Worm (Caenorhabditis elegans) whole organism, L2 larva: Measurements from ENCODE around the gene rsp-2.
A peak's percentile ranks its signal among the peaks of the same experiment; 100 is the strongest.

Source experiments
- C34F6.9 ChIP-seq: fragments of 150-350 bp; optimal IDR thresholded peaks from 2 replicates; lab custom pipeline; 2014; ENCODE audit warnings: missing biosample characterization, missing genetic modification characterization
- F13H6.1 ChIP-seq: sonication (generic microtip); optimal IDR thresholded peaks from 2 replicates; lab custom pipeline; 2016; ENCODE audit warnings: missing genetic modification characterization, missing compliant biosample characterization
- R02D3.7 ChIP-seq: fragments of 150-350 bp; optimal IDR thresholded peaks from 2 replicates; lab custom pipeline; 2014; ENCODE audit warnings: missing biosample characterization, missing genetic modification characterization
- ZK546.5 ChIP-seq: sonication (generic microtip); optimal IDR thresholded peaks from 2 replicates; lab custom pipeline; 2017; ENCODE audit warnings: missing biosample characterization, missing genetic modification characterization
- alr-1 ChIP-seq: fragments of 150-350 bp; optimal IDR thresholded peaks from 2 replicates; lab custom pipeline; 2014; ENCODE audit warnings: missing biosample characterization, missing genetic modification characterization
- aly-2 ChIP-seq: fragments of 150-350 bp; optimal IDR thresholded peaks from 2 replicates; lab custom pipeline; 2014; ENCODE audit warnings: missing biosample characterization, missing genetic modification characterization
- blmp-1 ChIP-seq: sonication (generic microtip); optimal IDR thresholded peaks from 2 replicates; lab custom pipeline; 2017; ENCODE audit warnings: missing genetic modification characterization, mild to moderate bottlenecking, missing compliant biosample characterization, antibody characterized with exemption, moderate library complexity; ENCODE audit not compliant: insufficient read depth
- ceh-16 ChIP-seq: fragments of 150-350 bp; optimal IDR thresholded peaks from 2 replicates; lab custom pipeline; 2014; ENCODE audit warnings: missing biosample characterization, missing genetic modification characterization
- ceh-82 ChIP-seq: fragments of 150-350 bp; optimal IDR thresholded peaks from 2 replicates; lab custom pipeline; 2014; ENCODE audit warnings: missing biosample characterization, missing genetic modification characterization
- egl-27 ChIP-seq: sonication (generic microtip); optimal IDR thresholded peaks from 3 replicates; lab custom pipeline; 2017; ENCODE audit warnings: missing biosample characterization, missing genetic modification reagents, missing genetic modification characterization
- elt-1 ChIP-seq: fragments of 150-350 bp; optimal IDR thresholded peaks from 2 replicates; lab custom pipeline; 2014; ENCODE audit warnings: missing biosample characterization, missing genetic modification characterization
- elt-3 ChIP-seq: sonication (generic microtip); optimal IDR thresholded peaks from 2 replicates; lab custom pipeline; 2017; ENCODE audit warnings: missing biosample characterization, missing genetic modification characterization
- fos-1 ChIP-seq: fragments of 150-350 bp; optimal IDR thresholded peaks from 2 replicates; lab custom pipeline; 2014; ENCODE audit warnings: missing biosample characterization, missing genetic modification characterization
- lin-13 ChIP-seq: fragments of 150-350 bp; optimal IDR thresholded peaks from 2 replicates; lab custom pipeline; 2014; ENCODE audit warnings: missing biosample characterization, missing genetic modification reagents, missing genetic modification characterization
- lin-39 ChIP-seq: fragments of 150-350 bp; optimal IDR thresholded peaks from 2 replicates; lab custom pipeline; 2014; ENCODE audit warnings: missing biosample characterization, missing genetic modification reagents, missing genetic modification characterization
- lsy-2 ChIP-seq, 2 experiments: fragments of 150-350 bp in 1 of 2; sonication (generic microtip) in 1 of 2; optimal IDR thresholded peaks; 2 replicates each; lab custom pipeline; 2014 to 2017; ENCODE audit warnings: missing biosample characterization in 2 of 2, missing genetic modification characterization in 2 of 2
- mbf-1 ChIP-seq: sonication (generic microtip); optimal IDR thresholded peaks from 2 replicates; lab custom pipeline; 2017; ENCODE audit warnings: missing biosample characterization, missing genetic modification characterization
- mdl-1 ChIP-seq, 2 experiments: fragments of 150-350 bp in 1 of 2; sonication (generic microtip) in 1 of 2; optimal IDR thresholded peaks; 2 replicates each; lab custom pipeline; 2017; ENCODE audit warnings: missing biosample characterization in 2 of 2, missing genetic modification characterization in 2 of 2
- nhr-10 ChIP-seq: sonication (generic microtip); optimal IDR thresholded peaks from 2 replicates; lab custom pipeline; 2017; ENCODE audit warnings: missing biosample characterization, missing genetic modification characterization
- nhr-12 ChIP-seq: fragments of 150-350 bp; optimal IDR thresholded peaks from 2 replicates; lab custom pipeline; 2014; ENCODE audit warnings: missing biosample characterization, missing genetic modification characterization
- nhr-129 ChIP-seq: fragments of 150-350 bp; optimal IDR thresholded peaks from 2 replicates; lab custom pipeline; 2014; ENCODE audit warnings: missing biosample characterization, missing genetic modification characterization
- nhr-23 ChIP-seq: fragments of 150-350 bp; optimal IDR thresholded peaks from 2 replicates; lab custom pipeline; 2014; ENCODE audit warnings: missing biosample characterization, missing genetic modification reagents, missing genetic modification characterization
- nhr-25 ChIP-seq: fragments of 150-350 bp; sonication (generic microtip); optimal IDR thresholded peaks from 3 replicates; lab custom pipeline; 2014; ENCODE audit warnings: missing biosample characterization, missing genetic modification characterization
- nhr-6 ChIP-seq: fragments of 150-350 bp; optimal IDR thresholded peaks from 2 replicates; lab custom pipeline; 2014; ENCODE audit warnings: missing biosample characterization, missing genetic modification characterization
- peb-1 ChIP-seq: fragments of 150-350 bp; optimal IDR thresholded peaks from 2 replicates; lab custom pipeline; 2014; ENCODE audit warnings: missing biosample characterization, missing genetic modification characterization
- sem-4 ChIP-seq: fragments of 150-350 bp; optimal IDR thresholded peaks from 2 replicates; lab custom pipeline; 2014; ENCODE audit warnings: missing biosample characterization, missing genetic modification reagents, missing genetic modification characterization
- skn-1 ChIP-seq: sonication (generic microtip); optimal IDR thresholded peaks from 2 replicates; lab custom pipeline; 2017; ENCODE audit warnings: missing biosample characterization, missing genetic modification characterization
- sma-3 ChIP-seq: sonication (generic microtip); optimal IDR thresholded peaks from 2 replicates; lab custom pipeline; 2016; ENCODE audit warnings: missing genetic modification reagents, missing genetic modification characterization, missing compliant biosample characterization
- sma-9 ChIP-seq, 2 experiments: fragments of 150-350 bp in 1 of 2; sonication (generic microtip) in 1 of 2; optimal IDR thresholded peaks; 2 replicates each; lab custom pipeline; 2014 to 2016; ENCODE audit warnings: missing genetic modification characterization in 2 of 2, mild to moderate bottlenecking in 1 of 2, missing biosample characterization in 1 of 2, missing compliant biosample characterization in 1 of 2, missing genetic modification reagents in 1 of 2, moderate library complexity in 1 of 2
- unc-39 ChIP-seq: fragments of 150-350 bp; optimal IDR thresholded peaks from 2 replicates; lab custom pipeline; 2014; ENCODE audit warnings: missing biosample characterization, missing genetic modification characterization
- unc-55 ChIP-seq: fragments of 150-350 bp; sonication (generic microtip); optimal IDR thresholded peaks from 3 replicates; lab custom pipeline; 2014; ENCODE audit warnings: missing biosample characterization, missing genetic modification reagents, missing genetic modification characterization
- ztf-1 ChIP-seq: fragments of 200-800 bp; sonication (Bioruptor generic); conservative IDR thresholded peaks from 2 replicates; pipeline ENCODE4 v1.3.6; 2022; ENCODE audit warnings: missing genetic modification characterization, missing compliant biosample characterization
- ztf-11 ChIP-seq: sonication (generic microtip); optimal IDR thresholded peaks from 2 replicates; lab custom pipeline; 2017; ENCODE audit warnings: missing biosample characterization, missing genetic modification characterization

Gene rsp-2

DNA sequence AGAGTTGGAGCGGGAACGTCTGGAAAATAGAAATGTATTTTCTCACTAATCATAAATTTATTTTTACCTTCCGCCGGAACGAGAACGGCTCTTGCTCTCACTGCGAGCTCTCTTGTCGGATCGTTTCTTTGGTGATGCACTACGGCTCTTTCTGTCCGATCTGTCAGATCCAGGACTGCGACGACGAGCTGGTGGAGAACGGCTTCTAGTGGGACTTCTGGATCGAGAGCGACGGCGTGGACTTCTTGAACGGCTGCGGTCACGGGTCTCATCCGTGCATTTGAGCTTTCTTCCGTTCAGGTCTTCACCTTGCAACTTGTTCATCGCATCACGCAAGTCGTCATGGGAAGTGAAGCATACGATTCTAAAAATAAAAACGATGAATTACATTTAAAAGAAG lies 1.0 kb downstream of the rsp-2 start:
- TF ChIP-seq ceh-16 (tag; lab: Kevin White, UChicago) (no peak), nhr-25 (tag; lab: Kevin White, UChicago) (no peak), skn-1 (tag; lab: Kevin White, UChicago) (no peak), nhr-10 (no peak), mdl-1 (tag; optimal IDR thresholded peaks at IDR 0.05; lab: Kevin White, UChicago) (no peak), ztf-1 (no peak), unc-39 (tag; lab: Kevin White, UChicago) (no peak), nhr-12 (tag; lab: Kevin White, UChicago) (no peak), sma-9 (GFP tag; optimal IDR thresholded peaks at IDR 0.05; lab: Kevin White, UChicago) (no peak), sma-9 (tag; optimal IDR thresholded peaks at IDR 0.05; lab: Kevin White, UChicago) (no peak), R02D3.7 (tag; lab: Kevin White, UChicago) (no peak), ztf-11 (tag; lab: Kevin White, UChicago) (no peak), elt-3 (no peak), elt-1 (tag; lab: Kevin White, UChicago) (no peak), nhr-129 (tag; lab: Kevin White, UChicago) (no peak), unc-55 (GFP tag; lab: Kevin White, UChicago) (no peak), F13H6.1 (tag; lab: Kevin White, UChicago) (no peak)

DNA sequence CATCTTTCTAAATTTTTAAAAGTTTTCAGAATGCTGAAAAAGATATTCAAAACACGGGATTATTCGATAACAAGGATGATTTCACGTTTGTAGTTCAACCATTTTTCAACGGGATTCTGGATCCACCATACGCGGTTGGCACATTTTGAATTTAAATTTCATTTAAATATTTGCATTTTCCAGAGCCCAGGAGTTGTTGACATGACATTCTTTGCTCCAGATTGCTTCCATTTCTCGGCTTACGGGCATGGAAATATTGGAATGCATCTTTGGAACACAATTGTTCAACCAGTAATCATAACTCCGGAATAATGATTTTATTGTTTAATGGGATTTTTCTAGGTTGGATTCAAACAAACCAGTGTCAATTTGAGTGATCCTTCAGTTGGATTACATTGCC lies 1.9 kb downstream of the rsp-2 start:
- no peak for TF ChIP-seq ceh-16 (tag; lab: Kevin White, UChicago)
- no peak for TF ChIP-seq ZK546.5 (tag; lab: Kevin White, UChicago)
- no peak for TF ChIP-seq blmp-1 (tag; lab: Kevin White, UChicago)
- no peak for TF ChIP-seq mdl-1 (tag; optimal IDR thresholded peaks at IDR 0.05; lab: Kevin White, UChicago)

DNA sequence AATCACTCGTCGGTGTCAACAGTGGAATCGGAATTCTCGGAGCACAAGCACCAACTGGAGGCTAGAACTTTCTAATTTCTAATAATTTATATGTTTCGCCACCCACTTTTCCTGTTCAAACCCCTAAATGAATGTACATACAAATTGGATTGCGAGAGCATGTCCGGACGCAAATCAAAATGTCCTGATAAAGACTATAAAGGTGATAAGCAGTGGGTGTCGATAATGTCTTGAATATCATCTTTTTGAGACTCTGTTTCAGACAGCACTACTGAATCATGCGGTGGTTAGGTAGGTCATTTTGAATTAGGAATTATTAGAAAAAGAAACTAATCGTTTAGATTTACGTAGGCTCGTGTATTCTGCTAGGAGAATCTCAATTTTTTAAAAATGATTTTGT lies 4.0 kb downstream of the rsp-2 start, which contains the start of gene W02B12.1:
W02B12.1 (plus strand) TSS at position 269 of the 400 bp plus-strand sequence.
- TF ChIP-seq C34F6.9 (no peak), skn-1 (tag; lab: Kevin White, UChicago) (peak; percentile 50), ceh-16 (tag; lab: Kevin White, UChicago) (no peak), mbf-1 (tag; lab: Kevin White, UChicago) (no peak), fos-1 (tag; lab: Kevin White, UChicago) (peak; percentile 79), sem-4 (no peak), aly-2 (tag; lab: Kevin White, UChicago) (no peak)
- TF ChIP-seq, all 48 proteins: peak for 2

DNA sequence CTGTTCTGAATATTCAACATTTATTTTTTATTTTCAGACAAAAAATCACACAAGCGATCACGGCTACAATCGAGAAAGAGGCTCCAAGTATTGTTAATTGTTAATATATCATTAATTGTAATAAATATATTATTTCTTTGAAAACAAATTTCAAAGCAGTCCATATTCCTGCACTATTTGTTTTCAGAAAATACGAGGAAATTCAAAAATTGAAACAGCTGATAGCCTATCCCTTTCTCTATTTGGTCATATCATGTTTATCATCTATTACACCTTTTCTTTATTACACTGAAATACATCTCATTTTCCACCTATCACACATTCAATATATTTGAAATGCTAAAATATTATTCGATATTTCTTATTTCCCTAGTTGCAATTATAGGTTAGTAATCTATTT lies 7.8 kb downstream of the rsp-2 start, which contains the start of gene W02B12.13:
W02B12.13 (plus strand) TSS at position 301 of the 400 bp plus-strand sequence.
- no peak for TF ChIP-seq sma-3
- TF ChIP-seq nhr-25 (tag; lab: Kevin White, UChicago) = no peak
- TF ChIP-seq aly-2 (tag; lab: Kevin White, UChicago) = no peak
- TF ChIP-seq lin-13 (GFP tag; lab: Kevin White, UChicago) = no peak
- TF ChIP-seq C34F6.9 = no peak
- TF ChIP-seq blmp-1 (tag; lab: Kevin White, UChicago) = no peak
- no peak for TF ChIP-seq fos-1 (tag; lab: Kevin White, UChicago)
- TF ChIP-seq nhr-12 (tag; lab: Kevin White, UChicago) = no peak
- TF ChIP-seq sma-9 (GFP tag; optimal IDR thresholded peaks at IDR 0.05; lab: Kevin White, UChicago) = no peak
- no peak for TF ChIP-seq sma-9 (tag; optimal IDR thresholded peaks at IDR 0.05; lab: Kevin White, UChicago)
- no peak for TF ChIP-seq sem-4
- no peak for TF ChIP-seq peb-1
- TF ChIP-seq ztf-11 (tag; lab: Kevin White, UChicago) = no peak
- no peak for TF ChIP-seq ceh-82 (tag; lab: Kevin White, UChicago)
- no peak for TF ChIP-seq ZK546.5 (tag; lab: Kevin White, UChicago)
- TF ChIP-seq, all 48 proteins: peak for 0

DNA sequence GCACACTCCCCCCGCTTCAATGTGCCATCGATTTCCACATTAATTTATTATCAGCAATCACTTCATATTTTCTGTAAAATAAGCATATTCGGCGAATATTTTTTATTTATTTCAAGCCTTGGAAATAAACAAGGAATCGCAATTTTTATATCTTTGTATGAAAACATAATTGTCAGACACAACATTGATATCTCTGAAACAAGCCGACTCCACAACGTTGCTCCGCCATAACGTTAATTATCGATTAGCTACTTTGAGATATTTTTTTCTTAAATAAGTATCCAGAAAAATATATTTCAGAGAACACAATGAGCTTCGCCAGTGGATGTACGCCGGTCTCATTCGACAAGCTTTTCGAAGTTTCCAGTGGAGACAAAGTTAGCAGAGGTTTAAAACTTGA lies 8.9 kb downstream of the rsp-2 start, which contains the start of gene adbp-1:
adbp-1 (plus strand) TSS at position 301 of the 400 bp plus-strand sequence.
- TF ChIP-seq alr-1 (tag; lab: Kevin White, UChicago) (no peak), C34F6.9 (no peak)

DNA sequence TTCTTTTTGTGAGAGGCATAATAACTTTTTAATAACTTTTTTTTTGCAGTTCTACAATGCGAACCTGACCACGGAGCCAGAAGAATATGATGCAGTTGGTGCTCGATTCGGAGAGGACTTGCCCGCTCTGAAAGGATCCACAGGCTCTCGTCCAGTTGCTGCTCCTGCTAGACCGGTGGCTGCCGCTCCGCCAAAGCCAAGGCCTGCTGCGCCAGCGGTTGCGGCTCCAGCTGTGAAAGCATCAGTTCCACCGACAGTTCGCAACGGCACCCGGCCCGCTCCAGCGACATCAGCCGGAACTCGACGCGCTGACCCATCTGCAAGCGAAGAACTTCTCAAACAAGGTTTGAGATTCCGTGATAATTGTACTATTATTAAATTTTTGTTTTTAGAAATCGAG lies 9.6 kb downstream of the rsp-2 start:
- no peak for TF ChIP-seq nhr-23 (tag; lab: Kevin White, UChicago)
- no peak for TF ChIP-seq nhr-129 (tag; lab: Kevin White, UChicago)
- TF ChIP-seq ceh-16 (tag; lab: Kevin White, UChicago) = no peak
- TF ChIP-seq egl-27 (tag; lab: Kevin White, UChicago) = no peak
- TF ChIP-seq lsy-2 (tag; optimal IDR thresholded peaks at IDR 0.05; lab: Kevin White, UChicago) = no peak
- TF ChIP-seq nhr-25 (tag; lab: Kevin White, UChicago) = no peak
- no peak for TF ChIP-seq blmp-1 (tag; lab: Kevin White, UChicago)
- no peak for TF ChIP-seq sma-3
- no peak for TF ChIP-seq ztf-1
- no peak for TF ChIP-seq skn-1 (tag; lab: Kevin White, UChicago)
- no peak for TF ChIP-seq nhr-10
- TF ChIP-seq peb-1 = no peak
- TF ChIP-seq F13H6.1 (tag; lab: Kevin White, UChicago) = no peak
- no peak for TF ChIP-seq elt-1 (tag; lab: Kevin White, UChicago)
- TF ChIP-seq lin-39 (tag; lab: Kevin White, UChicago) = no peak
- TF ChIP-seq fos-1 (tag; lab: Kevin White, UChicago) = no peak
- no peak for TF ChIP-seq sma-9 (GFP tag; optimal IDR thresholded peaks at IDR 0.05; lab: Kevin White, UChicago)
- no peak for TF ChIP-seq sma-9 (tag; optimal IDR thresholded peaks at IDR 0.05; lab: Kevin White, UChicago)
- no peak for TF ChIP-seq nhr-6 (tag; lab: Kevin White, UChicago)
